Worm (Caenorhabditis elegans) whole organism, L4 larva: ENCODE measurements around the gene cnt-2.

Source experiments
- ama-1 ChIP-seq: fragments of 150-350 bp; optimal IDR thresholded peaks from 2 replicates; lab custom pipeline; 2014; ENCODE audit warnings: inconsistent platforms, mixed read lengths
- fos-1 ChIP-seq: fragments of 150-350 bp; optimal IDR thresholded peaks from 2 replicates; lab custom pipeline; 2014; ENCODE audit warnings: missing biosample characterization, missing genetic modification characterization
- nhr-76 ChIP-seq: fragments of 150-350 bp; optimal IDR thresholded peaks from 2 replicates; lab custom pipeline; 2014; ENCODE audit warnings: missing biosample characterization, missing genetic modification characterization
- ztf-11 ChIP-seq: fragments of 150-350 bp; optimal IDR thresholded peaks from 2 replicates; lab custom pipeline; 2014; ENCODE audit warnings: missing biosample characterization, missing genetic modification characterization

- no peak for TF ChIP-seq ztf-11 (tag; lab: Kevin White, UChicago)
- no peak for TF ChIP-seq nhr-76 (tag; lab: Kevin White, UChicago)
- TF ChIP-seq ama-1 (lab: Kevin White, UChicago) = no peak
- TF ChIP-seq fos-1 (tag; lab: Kevin White, UChicago) = no peak
These were observed 25.8 kb upstream of the cnt-2 start, which contains the start of gene swt-4 for ce11 chrIII:10629043-10629442.
